Worm (Caenorhabditis elegans) whole organism, L4 larva: ENCODE results near the gene rpl-26.

Experiments
- F26F4.8 ChIP-seq: fragments of 200-800 bp; sonication (Bioruptor generic); conservative IDR thresholded peaks from 2 replicates; pipeline ENCODE4 v1.3.6; 2022; ENCODE audit warnings: missing genetic modification characterization, missing compliant biosample characterization
- F37D6.2 ChIP-seq: sonication (generic microtip); optimal IDR thresholded peaks from 2 replicates; lab custom pipeline; 2016; ENCODE audit warnings: mild to moderate bottlenecking, missing genetic modification characterization, missing compliant biosample characterization
- T26A8.4 ChIP-seq: fragments of 200-800 bp; sonication (Bioruptor generic); IDR thresholded peaks from 2 replicates; pipeline ENCODE4 v1.3.6; 2022; ENCODE audit warnings: missing genetic modification characterization, missing compliant biosample characterization
- ZK337.2 ChIP-seq: fragments of 200-800 bp; sonication (Bioruptor generic); IDR thresholded peaks from 2 replicates; pipeline ENCODE4 v1.3.6; 2022; ENCODE audit warnings: missing genetic modification reagents, missing genetic modification characterization, missing compliant biosample characterization
- ZK546.5 ChIP-seq, 2 experiments: sonication (generic microtip); optimal IDR thresholded peaks; 2 replicates each; lab custom pipeline; 2017; ENCODE audit warnings: missing biosample characterization in 2 of 2, missing genetic modification characterization in 2 of 2
- aha-1 ChIP-seq: fragments of 150-350 bp; peaks from one replicate; lab custom pipeline; 2014; ENCODE audit warnings: missing biosample characterization, missing genetic modification characterization
- ama-1 ChIP-seq: fragments of 150-350 bp; optimal IDR thresholded peaks from 2 replicates; lab custom pipeline; 2014; ENCODE audit warnings: inconsistent platforms, mixed read lengths
- attf-4 ChIP-seq: sonication (generic microtip); optimal IDR thresholded peaks from 3 replicates; lab custom pipeline; 2017; ENCODE audit warnings: missing biosample characterization, missing genetic modification characterization
- ceh-28 ChIP-seq: fragments of 150-350 bp; optimal IDR thresholded peaks from 2 replicates; lab custom pipeline; 2014; ENCODE audit warnings: missing biosample characterization, missing genetic modification reagents, missing genetic modification characterization
- ceh-82 ChIP-seq: sonication (generic microtip); optimal IDR thresholded peaks from 2 replicates; lab custom pipeline; 2017; ENCODE audit warnings: missing biosample characterization, missing genetic modification characterization
- daf-12 ChIP-seq: fragments of 150-350 bp; optimal IDR thresholded peaks from 2 replicates; lab custom pipeline; 2014; ENCODE audit warnings: missing biosample characterization, missing genetic modification reagents, missing genetic modification characterization
- daf-16 ChIP-seq, 3 experiments: sonication (generic microtip); optimal IDR thresholded peaks; 2 replicates each; lab custom pipeline; 2016 to 2017; ENCODE audit warnings: missing genetic modification characterization in 3 of 3, missing genetic modification reagents in 3 of 3, mild to moderate bottlenecking in 2 of 3, missing compliant biosample characterization in 2 of 3, missing biosample characterization in 1 of 3, moderate library complexity in 1 of 3
- duxl-1 ChIP-seq: sonication (generic microtip); optimal IDR thresholded peaks from 2 replicates; lab custom pipeline; 2016; ENCODE audit warnings: mild to moderate bottlenecking, missing genetic modification characterization, moderate library complexity, missing compliant biosample characterization; ENCODE audit not compliant: poor library complexity
- dve-1 ChIP-seq: sonication (generic microtip); optimal IDR thresholded peaks from 2 replicates; lab custom pipeline; 2017; ENCODE audit warnings: antibody characterized with exemption, mild to moderate bottlenecking, missing genetic modification characterization, missing compliant biosample characterization; ENCODE audit not compliant: insufficient read depth
- fkh-10 ChIP-seq: fragments of 150-350 bp; optimal IDR thresholded peaks from 2 replicates; lab custom pipeline; 2014; ENCODE audit warnings: missing biosample characterization, missing genetic modification reagents, missing genetic modification characterization
- hif-1 ChIP-seq, 2 experiments: sonication (generic microtip); optimal IDR thresholded peaks; 2 replicates each; lab custom pipeline; 2016 to 2017; ENCODE audit warnings: missing compliant biosample characterization in 2 of 2, missing genetic modification characterization in 2 of 2, missing genetic modification reagents in 2 of 2, missing genotype in 2 of 2, mild to moderate bottlenecking in 1 of 2
- jun-1 ChIP-seq: fragments of 150-350 bp; optimal IDR thresholded peaks from 2 replicates; lab custom pipeline; 2014; ENCODE audit warnings: missing biosample characterization, missing genetic modification reagents, missing genetic modification characterization
- lim-7 ChIP-seq: fragments of 200-800 bp; sonication (Bioruptor generic); IDR thresholded peaks from 2 replicates; pipeline ENCODE4 v1.3.6; 2022; ENCODE audit warnings: missing genetic modification characterization, missing compliant biosample characterization
- lin-1 ChIP-seq: fragments of 200-800 bp; sonication (Bioruptor generic); IDR thresholded peaks from 2 replicates; pipeline ENCODE4 v1.3.6; 2022; ENCODE audit warnings: missing genetic modification reagents, missing genetic modification characterization, missing compliant biosample characterization
- lin-13 ChIP-seq: fragments of 150-350 bp; optimal IDR thresholded peaks from 2 replicates; lab custom pipeline; 2014; ENCODE audit warnings: missing biosample characterization, missing genetic modification reagents, missing genetic modification characterization
- lin-29 ChIP-seq: fragments of 200-800 bp; sonication (Bioruptor generic); IDR thresholded peaks from 2 replicates; pipeline ENCODE4 v1.3.6; 2022; ENCODE audit warnings: missing genetic modification reagents, missing genetic modification characterization, missing compliant biosample characterization
- lin-38 ChIP-seq: fragments of 200-800 bp; sonication (Bioruptor generic); IDR thresholded peaks from 2 replicates; pipeline ENCODE4 v1.3.6; 2022; ENCODE audit warnings: missing genetic modification reagents, missing genetic modification characterization, missing compliant biosample characterization
- madf-5 ChIP-seq, 2 experiments: fragments of 200-800 bp; sonication (Bioruptor generic); IDR thresholded peaks; 2 replicates each; pipeline ENCODE4 v1.3.6; 2022; ENCODE audit warnings: missing compliant biosample characterization in 2 of 2, missing genetic modification characterization in 2 of 2
- madf-9 ChIP-seq: fragments of 200-800 bp; sonication (Bioruptor generic); conservative IDR thresholded peaks from 2 replicates; pipeline ENCODE4 v1.3.6; 2022; ENCODE audit warnings: missing genetic modification reagents, missing genetic modification characterization, missing compliant biosample characterization
- mdl-1 ChIP-seq, 2 experiments: fragments of 150-350 bp in 1 of 2; sonication (generic microtip) in 1 of 2; optimal IDR thresholded peaks; 2 replicates each; lab custom pipeline; 2014 to 2017; ENCODE audit warnings: missing biosample characterization in 2 of 2, missing genetic modification characterization in 2 of 2
- mdt-29 ChIP-seq: fragments of 200-800 bp; sonication (Bioruptor generic); IDR thresholded peaks from 2 replicates; pipeline ENCODE4 v1.3.6; 2022; ENCODE audit warnings: missing genetic modification reagents, missing genetic modification characterization, missing compliant biosample characterization
- mes-2 ChIP-seq: sonication (generic microtip); optimal IDR thresholded peaks from 2 replicates; lab custom pipeline; 2016; ENCODE audit warnings: missing genotype, mild to moderate bottlenecking, missing genetic modification characterization, missing compliant biosample characterization; ENCODE audit not compliant: poor library complexity, severe bottlenecking
- mxl-2 ChIP-seq: fragments of 200-800 bp; sonication (Bioruptor generic); conservative IDR thresholded peaks from 2 replicates; pipeline ENCODE4 v1.3.6; 2022; ENCODE audit warnings: missing genetic modification reagents, missing genetic modification characterization, missing compliant biosample characterization
- mxl-3 ChIP-seq: fragments of 200-800 bp; sonication (Bioruptor generic); optimal IDR thresholded peaks from 2 replicates; lab custom pipeline; 2018; ENCODE audit warnings: mild to moderate bottlenecking, missing genetic modification characterization, missing compliant biosample characterization
- nhr-102 ChIP-seq: sonication (generic microtip); optimal IDR thresholded peaks from 2 replicates; lab custom pipeline; 2016; ENCODE audit warnings: mild to moderate bottlenecking, missing genetic modification characterization, moderate library complexity, missing compliant biosample characterization
- nhr-11 ChIP-seq: fragments of 150-350 bp; optimal IDR thresholded peaks from 2 replicates; lab custom pipeline; 2014; ENCODE audit warnings: missing biosample characterization, missing genetic modification characterization
- nhr-111 ChIP-seq: fragments of 200-800 bp; sonication (Bioruptor generic); optimal IDR thresholded peaks from 2 replicates; lab custom pipeline; 2018; ENCODE audit warnings: mild to moderate bottlenecking, missing genetic modification characterization, missing compliant biosample characterization
- nhr-41 ChIP-seq: fragments of 200-800 bp; sonication (Bioruptor generic); IDR thresholded peaks from 2 replicates; pipeline ENCODE4 v1.3.6; 2022; ENCODE audit warnings: missing genetic modification reagents, missing genetic modification characterization, missing compliant biosample characterization
- nhr-48 ChIP-seq: sonication (generic microtip); optimal IDR thresholded peaks from 2 replicates; lab custom pipeline; 2016; ENCODE audit warnings: mild to moderate bottlenecking, missing genetic modification characterization, missing compliant biosample characterization
- nhr-77 ChIP-seq: fragments of 150-350 bp; optimal IDR thresholded peaks from 2 replicates; lab custom pipeline; 2014; ENCODE audit warnings: missing biosample characterization, missing genetic modification characterization
- pha-4 ChIP-seq, 2 experiments: fragments of 150-350 bp in 1 of 2; fragments of 200-800 bp in 1 of 2; sonication (Bioruptor generic) in 1 of 2; IDR thresholded peaks in 1 of 2; optimal IDR thresholded peaks in 1 of 2; 2 replicates each; pipeline versions ENCODE4 v1.3.6 to Lab custom; 2014 to 2022; ENCODE audit warnings: missing genetic modification characterization in 2 of 2, missing genetic modification reagents in 2 of 2, missing biosample characterization in 1 of 2, missing compliant biosample characterization in 1 of 2
- rbr-2 ChIP-seq: sonication (generic microtip); optimal IDR thresholded peaks from 2 replicates; lab custom pipeline; 2016; ENCODE audit warnings: missing genotype, missing genetic modification characterization, missing compliant biosample characterization
- snpc-1.2 ChIP-seq: fragments of 200-800 bp; sonication (Bioruptor generic); IDR thresholded peaks from 2 replicates; pipeline ENCODE4 v1.3.6; 2022; ENCODE audit warnings: missing genetic modification reagents, missing genetic modification characterization, missing compliant biosample characterization
- snpc-4 ChIP-seq: fragments of 150-350 bp; optimal IDR thresholded peaks from 2 replicates; lab custom pipeline; 2014; ENCODE audit warnings: missing biosample characterization, missing genetic modification characterization
- tag-97 ChIP-seq: fragments of 200-800 bp; sonication (Bioruptor generic); IDR thresholded peaks from 2 replicates; pipeline ENCODE4 v1.3.6; 2022; ENCODE audit warnings: missing genetic modification characterization, missing compliant biosample characterization
- unc-130 ChIP-seq: sonication (generic microtip); optimal IDR thresholded peaks from 2 replicates; lab custom pipeline; 2016; ENCODE audit warnings: missing genetic modification reagents, missing genetic modification characterization, missing compliant biosample characterization
- unc-39 ChIP-seq: sonication (generic microtip); optimal IDR thresholded peaks from 2 replicates; lab custom pipeline; 2017; ENCODE audit warnings: missing biosample characterization, missing genetic modification characterization
- vab-7 ChIP-seq: fragments of 200-800 bp; sonication (Bioruptor generic); IDR thresholded peaks from 2 replicates; pipeline ENCODE4 v1.3.6; 2022; ENCODE audit warnings: missing genetic modification reagents, missing genetic modification characterization, missing compliant biosample characterization
- zfp-2 ChIP-seq: sonication (generic microtip); optimal IDR thresholded peaks from 2 replicates; lab custom pipeline; 2016; ENCODE audit warnings: mild to moderate bottlenecking, missing genetic modification characterization, missing compliant biosample characterization
- zfp-3 ChIP-seq: fragments of 200-800 bp; sonication (Bioruptor generic); conservative IDR thresholded peaks from 2 replicates; pipeline ENCODE4 v1.3.6; 2022; ENCODE audit warnings: missing genetic modification reagents, missing genetic modification characterization, missing compliant biosample characterization
- zip-2 ChIP-seq: fragments of 150-350 bp; optimal IDR thresholded peaks from 2 replicates; lab custom pipeline; 2014; ENCODE audit warnings: missing biosample characterization, missing genetic modification characterization
- ztf-11 ChIP-seq: fragments of 150-350 bp; optimal IDR thresholded peaks from 2 replicates; lab custom pipeline; 2014; ENCODE audit warnings: missing biosample characterization, missing genetic modification characterization

The rpl-26 gene

ce11 chrII:8569038-8569977 lies 33.3 kb upstream of the rpl-26 start, which contains the start of the genes col-38 and rpl-5 (continued):
- peak; percentile 66 for TF ChIP-seq nhr-102
- no peak for TF ChIP-seq madf-9 (GFP tag; lab: Robert Waterston, UW)
- TF ChIP-seq zfp-2 (tag; lab: Kevin White, UChicago) = peak; percentile 87
- TF ChIP-seq lin-38 (GFP tag; lab: Robert Waterston, UW) = peak; percentile 91
- 0 out of 2 replicates have a peak, but pooled peaks have one; percentile 65 for TF ChIP-seq zfp-3 (GFP tag; lab: Robert Waterston, UW)
- TF ChIP-seq lin-13 (GFP tag; lab: Kevin White, UChicago) = peak; percentile 72
- TF ChIP-seq T26A8.4 (GFP tag; lab: Robert Waterston, UW) = peak; percentile 69
- no peak for TF ChIP-seq daf-16 (GFP tag; optimal IDR thresholded peaks at IDR 0.05; lab: Kevin White, UChicago)
- TF ChIP-seq daf-16 (tag; optimal IDR thresholded peaks at IDR 0.05; lab: Kevin White, UChicago) = peak; percentile 79
- no peak for TF ChIP-seq ceh-28 (tag; lab: Kevin White, UChicago)
- TF ChIP-seq F37D6.2 (tag; lab: Kevin White, UChicago) = peak; percentile 49
- no peak for TF ChIP-seq pha-4 (GFP tag; IDR thresholded peaks at IDR 0.05; lab: Robert Waterston, UW)
- peak; percentile 84 for TF ChIP-seq pha-4 (tag; optimal IDR thresholded peaks at IDR 0.05; lab: Kevin White, UChicago)
- TF ChIP-seq ceh-82 (tag; lab: Kevin White, UChicago) = no peak
- TF ChIP-seq mdt-29 (GFP tag; lab: Robert Waterston, UW) = no peak
- peak; percentile 55 for TF ChIP-seq nhr-48
- no peak for TF ChIP-seq madf-5 (GFP tag; IDR thresholded peaks at IDR 0.05; lab: Robert Waterston, UW)
- TF ChIP-seq lin-1 (GFP tag; lab: Robert Waterston, UW) = no peak
- peak; percentile 90 for TF ChIP-seq dve-1 (tag; lab: Kevin White, UChicago)
- no peak for TF ChIP-seq daf-12 (tag; lab: Kevin White, UChicago)
- peak; percentile 0 for TF ChIP-seq jun-1 (tag; lab: Kevin White, UChicago)
- TF ChIP-seq mxl-2 = no peak
- TF ChIP-seq nhr-41 (GFP tag; lab: Robert Waterston, UW) = no peak
- TF ChIP-seq lim-7 = no peak
- TF ChIP-seq hif-1 (tag; optimal IDR thresholded peaks at IDR 0.05; lab: Kevin White, UChicago) = peak in 1 of 2 experiments; percentile 78
- no peak for TF ChIP-seq ZK337.2
- TF ChIP-seq snpc-1.2 = 0 out of 2 replicates have a peak, but pooled peaks have one; percentile 15
- no peak for TF ChIP-seq ztf-11 (tag; lab: Kevin White, UChicago)
- no peak for TF ChIP-seq snpc-4 (tag; lab: Kevin White, UChicago)
- peak; percentile 87 for TF ChIP-seq rbr-2 (tag; lab: Kevin White, UChicago)
- peak; percentile 92 for TF ChIP-seq mes-2
- peak; percentile 97 for TF ChIP-seq aha-1 (tag; lab: Kevin White, UChicago)
- TF ChIP-seq duxl-1 (tag; lab: Kevin White, UChicago) = peak; percentile 53
- peak; percentile 87 for TF ChIP-seq nhr-11
- TF ChIP-seq vab-7 = no peak
- peak; percentile 67 for TF ChIP-seq mxl-3
- no peak for TF ChIP-seq nhr-111 (GFP tag; lab: Kevin White, UChicago)
- TF ChIP-seq ama-1 (lab: Kevin White, UChicago) = peak; percentile 65
- peak in 1 of 2 experiments; percentile 19 for TF ChIP-seq mdl-1 (tag; optimal IDR thresholded peaks at IDR 0.05; lab: Kevin White, UChicago)
- peak; percentile 93 for TF ChIP-seq nhr-77 (tag; lab: Kevin White, UChicago)
- no peak for TF ChIP-seq attf-4
- TF ChIP-seq zip-2 (tag; lab: Kevin White, UChicago) = peak; percentile 7
- no peak for TF ChIP-seq unc-39 (tag; lab: Kevin White, UChicago)
- TF ChIP-seq lin-29 (GFP tag; lab: Robert Waterston, UW) = no peak
- TF ChIP-seq F26F4.8 (GFP tag; lab: Robert Waterston, UW) = no peak
- TF ChIP-seq unc-130 = peak; percentile 17
- TF ChIP-seq fkh-10 (GFP tag; lab: Kevin White, UChicago) = peak; percentile 90
- TF ChIP-seq ZK546.5 (tag; optimal IDR thresholded peaks at IDR 0.05; lab: Kevin White, UChicago) = peak; percentile 26 to 93
- no peak for TF ChIP-seq tag-97 (GFP tag; lab: Robert Waterston, UW)
